Worm (Caenorhabditis elegans): ENCODE data around the gene vha-20.

DNA sequence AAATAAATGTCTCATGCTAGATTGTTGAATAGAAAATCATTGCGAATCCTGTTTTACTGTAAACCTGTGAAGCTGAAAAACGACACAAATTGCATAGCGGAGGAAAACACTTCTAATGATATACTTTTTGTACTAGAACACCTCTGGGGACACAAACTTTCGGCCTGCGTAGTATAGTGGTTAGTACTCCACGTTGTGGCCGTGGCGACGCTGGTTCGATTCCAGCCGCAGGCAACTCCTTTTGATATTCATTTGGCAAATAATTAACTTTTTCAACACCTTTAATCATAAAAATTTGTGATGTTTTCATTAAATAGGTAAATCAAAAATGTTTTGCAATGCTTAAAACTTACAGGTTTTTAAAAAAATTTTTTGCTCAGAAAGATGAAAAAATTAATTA, 29.4 kb downstream of the vha-20 start:
- TF ChIP-seq nhr-76 (tag; optimal IDR thresholded peaks at IDR 0.05) (no peak), ceh-9 (tag; optimal IDR thresholded peaks at IDR 0.05) (no peak), nhr-11 (tag; optimal IDR thresholded peaks at IDR 0.05) (no peak), hmg-11 (tag; optimal IDR thresholded peaks at IDR 0.05) (no peak), lin-39 (tag; optimal IDR thresholded peaks at IDR 0.05) (no peak), ama-1 (optimal IDR thresholded peaks at IDR 0.05) (no peak), ceh-82 (tag; optimal IDR thresholded peaks at IDR 0.05) (no peak), tbx-2 (tag; optimal IDR thresholded peaks at IDR 0.05) (no peak), nhr-77 (tag; optimal IDR thresholded peaks at IDR 0.05) (no peak), mml-1 (tag; optimal IDR thresholded peaks at IDR 0.05) (no peak)

All from whole organism, L3 larva.